Worm (Caenorhabditis elegans) whole organism, early embryonic: ENCODE results near the gene C46C11.4.

Experiments used
- B0310.2 ChIP-seq: sonication (generic microtip); optimal IDR thresholded peaks from 2 replicates; lab custom pipeline; 2016; ENCODE audit warnings: mild to moderate bottlenecking, missing genetic modification characterization, missing compliant biosample characterization
- F13C5.2 ChIP-seq: sonication (generic microtip); optimal IDR thresholded peaks from 2 replicates; lab custom pipeline; 2017; ENCODE audit warnings: mild to moderate bottlenecking, missing genetic modification characterization, inconsistent platforms, missing compliant biosample characterization
- aly-1 ChIP-seq: sonication (generic microtip); optimal IDR thresholded peaks from 2 replicates; lab custom pipeline; 2016; ENCODE audit warnings: missing genetic modification characterization, missing compliant biosample characterization
- ama-1 ChIP-seq: fragments of 150-350 bp; optimal IDR thresholded peaks from 2 replicates; lab custom pipeline; 2014
- ceh-13 ChIP-seq: fragments of 200-800 bp; sonication (Bioruptor generic); optimal IDR thresholded peaks from 2 replicates; lab custom pipeline; 2018; ENCODE audit warnings: mild to moderate bottlenecking, missing genetic modification characterization, missing compliant biosample characterization
- ceh-36 ChIP-seq: sonication (generic microtip); optimal IDR thresholded peaks from 2 replicates; lab custom pipeline; 2016; ENCODE audit warnings: missing genetic modification characterization, inconsistent platforms, missing compliant biosample characterization
- ets-7 ChIP-seq: sonication (generic microtip); optimal IDR thresholded peaks from 2 replicates; lab custom pipeline; 2016; ENCODE audit warnings: missing genotype, missing genetic modification characterization, missing compliant biosample characterization
- flt-1 ChIP-seq: fragments of 200-800 bp; sonication (Bioruptor generic); IDR thresholded peaks from 2 replicates; pipeline ENCODE4 v1.3.6; 2022; ENCODE audit warnings: missing genetic modification characterization, missing compliant biosample characterization
- hmbx-1 ChIP-seq: sonication (generic microtip); optimal IDR thresholded peaks from 2 replicates; lab custom pipeline; 2016; ENCODE audit warnings: mild to moderate bottlenecking, missing genetic modification characterization, missing compliant biosample characterization
- hmg-4 ChIP-seq: fragments of 200-800 bp; sonication (Bioruptor generic); optimal IDR thresholded peaks from 2 replicates; lab custom pipeline; 2018; ENCODE audit warnings: mild to moderate bottlenecking, missing genetic modification characterization, missing compliant biosample characterization
- hnd-1 ChIP-seq: sonication (generic microtip); optimal IDR thresholded peaks from 2 replicates; lab custom pipeline; 2016; ENCODE audit warnings: missing genetic modification characterization, missing compliant biosample characterization
- pes-1 ChIP-seq: fragments of 200-800 bp; sonication (Bioruptor generic); IDR thresholded peaks from 2 replicates; pipeline ENCODE4 v1.3.6; 2022; ENCODE audit warnings: missing genetic modification reagents, missing genetic modification characterization, missing compliant biosample characterization
- scrt-1 ChIP-seq: fragments of 200-800 bp; sonication (Bioruptor generic); IDR thresholded peaks from 2 replicates; pipeline ENCODE4 v1.3.6; 2022; ENCODE audit warnings: missing genetic modification characterization, missing compliant biosample characterization
- sea-1 ChIP-seq: fragments of 200-800 bp; sonication (Bioruptor generic); conservative IDR thresholded peaks from 2 replicates; pipeline ENCODE4 v1.3.6; 2022; ENCODE audit warnings: missing genetic modification characterization, missing compliant biosample characterization
- tbx-11 ChIP-seq: fragments of 200-800 bp; sonication (Bioruptor generic); IDR thresholded peaks from 2 replicates; pipeline ENCODE4 v1.3.6; 2022; ENCODE audit warnings: missing genetic modification characterization, missing compliant biosample characterization
- tbx-37 ChIP-seq: fragments of 200-800 bp; sonication (Bioruptor generic); conservative IDR thresholded peaks from 2 replicates; pipeline ENCODE4 v1.3.6; 2022; ENCODE audit warnings: missing genetic modification reagents, missing genetic modification characterization, missing compliant biosample characterization
- tra-4 ChIP-seq: sonication (generic microtip); optimal IDR thresholded peaks from 2 replicates; lab custom pipeline; 2017; ENCODE audit warnings: missing genetic modification characterization, missing compliant biosample characterization

Gene C46C11.4

ce11 chrX:4623707-4624106 is 23.3 kb downstream of the C46C11.4 start:
- TF ChIP-seq B0310.2 (no peak), ama-1 (lab: Kevin White, UChicago) (no peak), F13C5.2 (tag; lab: Kevin White, UChicago) (no peak), hmg-4 (GFP tag; lab: Kevin White, UChicago) (no peak), tbx-37 (no peak), hnd-1 (tag; lab: Kevin White, UChicago) (no peak), hmbx-1 (no peak), aly-1 (no peak), ceh-13 (no peak), tra-4 (tag; lab: Kevin White, UChicago) (no peak), sea-1 (GFP tag; lab: Robert Waterston, UW) (no peak), tbx-11 (GFP tag; lab: Robert Waterston, UW) (no peak), ets-7 (no peak), ceh-36 (tag; lab: Kevin White, UChicago) (no peak), scrt-1 (GFP tag; lab: Robert Waterston, UW) (no peak), pes-1 (no peak)

- TF ChIP-seq ceh-13 (no peak), pes-1 (no peak), F13C5.2 (tag; lab: Kevin White, UChicago) (no peak), tbx-11 (GFP tag; lab: Robert Waterston, UW) (no peak), scrt-1 (GFP tag; lab: Robert Waterston, UW) (no peak), B0310.2 (no peak), ceh-36 (tag; lab: Kevin White, UChicago) (no peak), ets-7 (no peak), tbx-37 (no peak), flt-1 (GFP tag; lab: Robert Waterston, UW) (no peak), tra-4 (tag; lab: Kevin White, UChicago) (no peak), sea-1 (GFP tag; lab: Robert Waterston, UW) (no peak), hmg-4 (GFP tag; lab: Kevin White, UChicago) (no peak)
Observed at ce11 chrX:4622024-4622423, 25.0 kb downstream of the C46C11.4 start, which contains the start of gene C46C11.3. TSS of gene C46C11.3 (plus strand) at chrX:4622324.

DNA sequence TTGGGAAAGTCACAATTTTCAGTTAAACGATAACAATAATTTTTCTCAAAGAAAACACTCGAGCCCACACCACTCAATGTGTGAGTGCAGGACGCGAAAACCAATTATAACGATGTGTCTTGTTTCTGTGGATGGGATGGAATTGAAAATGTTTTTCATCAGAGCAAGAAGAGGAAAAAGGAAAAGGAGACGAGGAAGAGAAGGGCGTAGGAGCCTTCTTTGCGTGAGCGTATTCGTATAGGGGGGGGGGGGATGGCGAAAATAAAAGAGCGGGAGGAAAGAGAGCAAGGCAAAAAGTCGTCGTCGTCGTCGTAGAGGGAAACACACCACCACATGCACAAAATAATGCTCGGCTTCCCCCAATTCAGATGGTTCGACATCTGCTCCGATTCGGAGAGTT is 27.0 kb downstream of the C46C11.4 start:
- TF ChIP-seq aly-1 (peak; percentile 48), hmg-4 (GFP tag; lab: Kevin White, UChicago) (peak; percentile 37), hmbx-1 (no peak)

- TF ChIP-seq sea-1 (GFP tag; lab: Robert Waterston, UW) = no peak
- TF ChIP-seq hmbx-1 = no peak
- TF ChIP-seq flt-1 (GFP tag; lab: Robert Waterston, UW) = no peak
- no peak for TF ChIP-seq scrt-1 (GFP tag; lab: Robert Waterston, UW)
- TF ChIP-seq hnd-1 (tag; lab: Kevin White, UChicago) = no peak
- TF ChIP-seq hmg-4 (GFP tag; lab: Kevin White, UChicago) = no peak
- no peak for TF ChIP-seq ceh-13
- TF ChIP-seq ama-1 (lab: Kevin White, UChicago) = no peak
- no peak for TF ChIP-seq pes-1
- no peak for TF ChIP-seq ceh-36 (tag; lab: Kevin White, UChicago)
- TF ChIP-seq ets-7 = no peak
- no peak for TF ChIP-seq aly-1
- TF ChIP-seq F13C5.2 (tag; lab: Kevin White, UChicago) = no peak
- no peak for TF ChIP-seq tbx-11 (GFP tag; lab: Robert Waterston, UW)
- TF ChIP-seq tbx-37 = no peak
- no peak for TF ChIP-seq tra-4 (tag; lab: Kevin White, UChicago)
- TF ChIP-seq B0310.2 = no peak
Observed at ce11 chrX:4619582-4619981, 27.4 kb downstream of the C46C11.4 start, which contains the start of gene pqn-65. TSS of gene pqn-65 (minus strand) at chrX:4619635.

ce11 chrX:4616832-4617231 is 30.2 kb downstream of the C46C11.4 start:
- TF ChIP-seq B0310.2 = peak; percentile 16
- no peak for TF ChIP-seq tbx-37
- peak; percentile 64; the same call in 1 of the 2 replicates for TF ChIP-seq scrt-1 (GFP tag; lab: Robert Waterston, UW)
- peak; percentile 37 for TF ChIP-seq aly-1
- peak; percentile 50 for TF ChIP-seq pes-1
- no peak for TF ChIP-seq hmbx-1
- TF ChIP-seq ets-7 = peak; percentile 0
- peak; percentile 38 for TF ChIP-seq F13C5.2 (tag; lab: Kevin White, UChicago)
- no peak for TF ChIP-seq ceh-13
- peak; percentile 67; the same call in 1 of the 2 replicates for TF ChIP-seq sea-1 (GFP tag; lab: Robert Waterston, UW)
- TF ChIP-seq hmg-4 (GFP tag; lab: Kevin White, UChicago) = peak; percentile 77

DNA sequence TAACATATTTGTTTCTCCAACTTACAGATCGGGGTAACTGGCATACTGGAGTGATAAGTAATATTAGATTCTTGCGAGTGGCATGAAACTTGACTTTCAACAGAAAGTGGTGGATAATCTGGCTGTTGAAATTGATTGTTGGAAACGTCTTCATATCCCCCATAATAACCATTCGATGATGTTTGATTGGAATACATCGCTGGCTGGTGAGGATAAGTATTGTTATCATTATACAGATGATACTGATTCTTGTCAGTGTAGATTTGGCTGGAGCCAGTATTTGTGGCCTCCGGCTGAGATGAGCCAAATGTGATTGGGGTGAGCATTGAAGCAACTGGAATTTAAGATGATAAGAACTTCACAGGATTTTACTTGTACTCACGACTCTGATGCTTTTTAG is 32.0 kb downstream of the C46C11.4 start:
- no peak for TF ChIP-seq tbx-37
- TF ChIP-seq ceh-13 = no peak
- TF ChIP-seq hmg-4 (GFP tag; lab: Kevin White, UChicago) = no peak
- TF ChIP-seq hnd-1 (tag; lab: Kevin White, UChicago) = no peak
- TF ChIP-seq pes-1 = no peak
- TF ChIP-seq scrt-1 (GFP tag; lab: Robert Waterston, UW) = no peak
- TF ChIP-seq tra-4 (tag; lab: Kevin White, UChicago) = no peak
- TF ChIP-seq ceh-36 (tag; lab: Kevin White, UChicago) = no peak
- no peak for TF ChIP-seq flt-1 (GFP tag; lab: Robert Waterston, UW)
- TF ChIP-seq B0310.2 = no peak

- TF ChIP-seq scrt-1 (GFP tag; lab: Robert Waterston, UW) (no peak), aly-1 (no peak), tbx-11 (GFP tag; lab: Robert Waterston, UW) (no peak)
Observed at ce11 chrX:4609635-4610034, 37.4 kb downstream of the C46C11.4 start.

- no peak for TF ChIP-seq flt-1 (GFP tag; lab: Robert Waterston, UW)
Observed at ce11 chrX:4607300-4607699, 39.7 kb downstream of the C46C11.4 start.
